Fruit fly (Drosophila melanogaster) whole organism: ENCODE results near the gene CG14556.

Source experiments
- CG8478 ChIP-seq: fragments of >200 bp; optimal IDR thresholded peaks from 2 replicates; lab custom pipeline; 2018; ENCODE audit warnings: inconsistent platforms
- Dll ChIP-seq: fragments of >200 bp; optimal IDR thresholded peaks from 2 replicates; lab custom pipeline; 2017
- EcR ChIP-seq, 2 experiments: fragments of >200 bp; optimal IDR thresholded peaks; 2 replicates each; lab custom pipeline; 2017; ENCODE audit warnings: missing biosample characterization in 2 of 2, missing genetic modification characterization in 2 of 2, missing genetic modification reagents in 2 of 2
- pan ChIP-seq: fragments of >200 bp; optimal IDR thresholded peaks from 2 replicates; lab custom pipeline; 2017
- psq ChIP-seq: fragments of >200 bp; optimal IDR thresholded peaks from 2 replicates; lab custom pipeline; 2017
- usp ChIP-seq: fragments of >200 bp; optimal IDR thresholded peaks from 2 replicates; lab custom pipeline; 2017; ENCODE audit warnings: missing biosample characterization, missing genetic modification characterization, mixed read lengths

- TF ChIP-seq usp (GFP tag; lab: Kevin White, UChicago) (no peak), CG8478 (lab: Kevin White, UChicago) (no peak), psq (lab: Kevin White, UChicago) (no peak), Dll (lab: Kevin White, UChicago) (no peak), pan (lab: Kevin White, UChicago) (no peak), EcR (GFP tag; optimal IDR thresholded peaks at IDR 0.05; lab: Kevin White, UChicago) (no peak)
Measured at dm6 chr3R:26098502-26099210, 27.8 kb upstream of the CG14556 start, which contains the start of gene dysf.
